Worm (Caenorhabditis elegans) whole organism, L4 larva: Measurements from ENCODE around the gene F47G3.1.

Source experiments
- F49E8.2 ChIP-seq: sonication (generic microtip); optimal IDR thresholded peaks from 2 replicates; lab custom pipeline; 2016; ENCODE audit warnings: missing compliant biosample characterization, mild to moderate bottlenecking, missing genetic modification characterization, borderline replicate concordance
- daf-16 ChIP-seq, 3 experiments: sonication (generic microtip); optimal IDR thresholded peaks; 2 replicates each; lab custom pipeline; 2016 to 2017; ENCODE audit warnings: missing genetic modification characterization in 3 of 3, missing genetic modification reagents in 3 of 3, mild to moderate bottlenecking in 2 of 3, missing compliant biosample characterization in 2 of 3, missing biosample characterization in 1 of 3, moderate library complexity in 1 of 3
- egl-27 ChIP-seq: sonication (generic microtip); optimal IDR thresholded peaks from 3 replicates; lab custom pipeline; 2017; ENCODE audit warnings: missing biosample characterization, missing genetic modification reagents, missing genetic modification characterization
- mdt-29 ChIP-seq: fragments of 200-800 bp; sonication (Bioruptor generic); IDR thresholded peaks from 2 replicates; pipeline ENCODE4 v1.3.6; 2022; ENCODE audit warnings: missing genetic modification reagents, missing genetic modification characterization, missing compliant biosample characterization
- nhr-42 ChIP-seq: fragments of 200-800 bp; sonication (Bioruptor generic); IDR thresholded peaks from 2 replicates; pipeline ENCODE4 v1.3.6; 2022; ENCODE audit warnings: missing genetic modification characterization, missing compliant biosample characterization
- nhr-77 ChIP-seq: fragments of 150-350 bp; optimal IDR thresholded peaks from 2 replicates; lab custom pipeline; 2014; ENCODE audit warnings: missing biosample characterization, missing genetic modification characterization
- spr-1 ChIP-seq: sonication (generic microtip); optimal IDR thresholded peaks from 2 replicates; lab custom pipeline; 2016; ENCODE audit warnings: mild to moderate bottlenecking, missing genetic modification characterization, missing compliant biosample characterization
- unc-62 ChIP-seq, 3 experiments: fragments of 150-350 bp in 1 of 3; sonication (generic microtip); optimal IDR thresholded peaks in 2 of 3; peaks in 1 of 3; 1 replicate in 1 of 3; 2 replicates in 2 of 3; lab custom pipeline; 2014 to 2017; ENCODE audit warnings: missing biosample characterization in 3 of 3, missing genetic modification characterization in 3 of 3, missing genetic modification reagents in 3 of 3, missing genotype in 1 of 3
- zag-1 ChIP-seq: fragments of 150-350 bp; optimal IDR thresholded peaks from 2 replicates; lab custom pipeline; 2014; ENCODE audit warnings: missing biosample characterization, missing genetic modification characterization
- ztf-11 ChIP-seq: fragments of 150-350 bp; optimal IDR thresholded peaks from 2 replicates; lab custom pipeline; 2014; ENCODE audit warnings: missing biosample characterization, missing genetic modification characterization

- TF ChIP-seq unc-62 (GFP tag; optimal IDR thresholded peaks at IDR 0.05 in 1 of 2; lab: Kevin White, UChicago) = no peak
- no peak for TF ChIP-seq unc-62 (tag; optimal IDR thresholded peaks at IDR 0.05; lab: Kevin White, UChicago)
- no peak for TF ChIP-seq nhr-42
- TF ChIP-seq zag-1 (tag; lab: Kevin White, UChicago) = no peak
- TF ChIP-seq daf-16 (GFP tag; optimal IDR thresholded peaks at IDR 0.05; lab: Kevin White, UChicago) = no peak
- TF ChIP-seq daf-16 (tag; optimal IDR thresholded peaks at IDR 0.05; lab: Kevin White, UChicago) = no peak
- no peak for TF ChIP-seq spr-1 (tag; lab: Kevin White, UChicago)
- TF ChIP-seq mdt-29 (GFP tag; lab: Robert Waterston, UW) = no peak
- TF ChIP-seq egl-27 (tag; lab: Kevin White, UChicago) = no peak
- TF ChIP-seq ztf-11 = no peak
- no peak for TF ChIP-seq F49E8.2
- TF ChIP-seq nhr-77 (tag; lab: Kevin White, UChicago) = no peak
These were observed 27.7 kb downstream of the F47G3.1 start, which contains the start of gene hlh-15 for ce11 chrX:2413277-2413676.
